Worm (Caenorhabditis elegans): Measurements from ENCODE around the gene W07G1.1.

DNA sequence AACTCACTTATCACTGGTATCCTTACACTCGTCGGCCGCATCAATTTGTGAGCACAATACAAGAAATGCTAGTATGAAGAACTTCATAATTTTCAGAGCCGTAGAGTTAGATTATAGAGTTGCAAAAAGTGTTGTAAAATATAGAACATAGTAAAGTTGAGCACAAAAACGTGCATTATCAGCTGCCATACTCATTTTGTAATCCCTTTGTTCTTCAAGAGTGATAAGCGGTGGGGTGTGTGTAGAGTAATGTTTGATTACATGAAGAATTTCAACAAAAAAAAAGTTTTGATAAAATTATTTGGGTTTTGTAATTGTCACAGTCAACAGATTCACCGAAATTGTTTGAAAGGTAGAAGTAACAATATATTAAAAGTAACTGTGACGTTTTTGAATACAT lies 43.5 kb upstream of the W07G1.1 start, which contains the start of the genes Y39G8B.13 and Y39G8B.10:
- TF ChIP-seq fkh-6 (tag; optimal IDR thresholded peaks at IDR 0.05): no peak
- TF ChIP-seq nhr-11 (tag; optimal IDR thresholded peaks at IDR 0.05): no peak
- no peak for TF ChIP-seq pha-4 (tag; optimal IDR thresholded peaks at IDR 0.05)
- no peak for TF ChIP-seq fax-1 (tag; optimal IDR thresholded peaks at IDR 0.05)
- TF ChIP-seq ama-1 (optimal IDR thresholded peaks at IDR 0.05): no peak
